Fruit fly (Drosophila melanogaster) whole organism, embryonic: ENCODE data around the gene CG16959.

Experiments used
- CG17912 ChIP-seq: fragments of 200-800 bp; sonication (Bioruptor generic); optimal IDR thresholded peaks from 2 replicates; lab custom pipeline; 2018; ENCODE audit warnings: missing biosample characterization, mild to moderate bottlenecking, missing genetic modification characterization
- Hey ChIP-seq: fragments of 200-800 bp; sonication (Bioruptor generic); optimal IDR thresholded peaks from 3 replicates; lab custom pipeline; 2018; ENCODE audit warnings: missing biosample characterization, mild to moderate bottlenecking, missing genetic modification characterization
- Ptx1 ChIP-seq: fragments of 200-800 bp; sonication (Bioruptor generic); IDR thresholded peaks from 2 replicates; pipeline ENCODE4 v1.3.6; 2022; ENCODE audit warnings: missing biosample characterization, missing genetic modification characterization
- ase ChIP-seq: fragments of 200-800 bp; sonication (Bioruptor generic); IDR thresholded peaks from 3 replicates; pipeline ENCODE4 v1.3.6; 2022; ENCODE audit warnings: missing biosample characterization, missing genetic modification characterization
- jigr1 ChIP-seq: fragments of 200-800 bp; sonication (Bioruptor generic); IDR thresholded peaks from 3 replicates; pipeline ENCODE4 v1.3.6; 2022; ENCODE audit warnings: missing biosample characterization, missing genetic modification characterization
- knrl ChIP-seq: fragments of 200-800 bp; sonication (Bioruptor generic); IDR thresholded peaks from 3 replicates; pipeline ENCODE4 v1.3.6; 2022; ENCODE audit warnings: missing biosample characterization, missing genetic modification characterization; ENCODE audit not compliant: partially characterized antibody
- org-1 ChIP-seq: fragments of 200-800 bp; sonication (Bioruptor generic); optimal IDR thresholded peaks from 2 replicates; lab custom pipeline; 2017; ENCODE audit warnings: missing biosample characterization, missing genetic modification characterization

DNA sequence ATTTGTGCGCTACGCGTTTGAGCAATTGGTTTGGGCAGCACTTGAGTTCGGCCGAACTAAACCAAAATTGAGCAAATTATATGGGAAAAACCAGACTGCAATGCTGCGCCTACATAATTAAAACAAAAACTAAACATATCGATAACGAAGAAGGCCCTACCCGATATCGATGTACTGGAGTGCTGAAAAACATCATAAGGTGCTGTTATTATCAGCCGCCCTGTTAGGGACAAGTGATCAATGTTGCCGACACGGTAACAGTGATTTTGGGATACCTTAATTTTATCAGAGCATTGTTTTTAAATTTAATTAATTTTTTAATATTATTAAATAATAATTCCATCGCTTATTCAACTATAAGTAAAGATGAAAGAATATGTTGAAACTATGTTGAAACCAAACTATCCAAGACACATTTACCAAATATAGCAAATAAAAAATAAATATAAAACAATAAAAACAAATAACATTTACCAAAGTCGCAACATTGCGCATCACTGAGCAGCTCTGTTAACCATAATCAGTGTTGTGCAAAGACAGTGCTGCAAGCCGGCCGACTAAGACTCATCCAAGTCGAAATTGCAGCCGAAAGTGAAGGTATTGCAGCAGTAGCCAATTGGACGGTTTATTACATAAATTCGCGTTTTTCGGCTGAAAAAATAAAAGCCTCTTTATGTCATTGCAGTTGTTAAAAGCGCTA lies 30.4 kb downstream of the CG16959 start, which contains the start of the genes sstn, Plp and GlyRS:
- no peak for TF ChIP-seq CG17912 (GFP tag; lab: Kevin White, UChicago)
- TF ChIP-seq jigr1, result no peak
- no peak for TF ChIP-seq org-1 (GFP tag; lab: Kevin White, UChicago)
- TF ChIP-seq knrl, result no peak
- no peak for TF ChIP-seq Ptx1 (GFP tag; lab: Robert Waterston, UW)
- TF ChIP-seq Hey, result no peak
- TF ChIP-seq ase (GFP tag; lab: Robert Waterston, UW), result no peak
